Worm (Caenorhabditis elegans): ENCODE results near the gene C24A8.6.

ce11 chrX:4294957-4295356 is 37.2 kb downstream of the C24A8.6 start:
- TF ChIP-seq W03F9.2 (tag; optimal IDR thresholded peaks at IDR 0.05) = no peak
- TF ChIP-seq him-1 (tag; optimal IDR thresholded peaks at IDR 0.05) = no peak
- no peak for TF ChIP-seq dao-5 (tag; optimal IDR thresholded peaks at IDR 0.05)
